Fruit fly (Drosophila melanogaster) whole organism, embryonic: ENCODE data around the gene Gs2.

Experiments used
- Asciz ChIP-seq: fragments of 200-800 bp; sonication (Bioruptor generic); optimal IDR thresholded peaks from 2 replicates; lab custom pipeline; 2017; ENCODE audit warnings: missing biosample characterization, mild to moderate bottlenecking, missing genetic modification characterization, missing genetic modification reagents
- B-H1 ChIP-seq: fragments of 200-800 bp; sonication (Bioruptor generic); IDR thresholded peaks from 3 replicates; pipeline ENCODE4 v1.3.6; 2022; ENCODE audit warnings: missing biosample characterization, missing genetic modification characterization
- CG12659 ChIP-seq: fragments of 200-800 bp; sonication (Bioruptor generic); optimal IDR thresholded peaks from 3 replicates; lab custom pipeline; 2017; ENCODE audit warnings: mild to moderate bottlenecking, missing biosample characterization, missing genetic modification reagents, missing genetic modification characterization
- CG12769 ChIP-seq: fragments of 200-800 bp; sonication (Bioruptor generic); optimal IDR thresholded peaks from 2 replicates; lab custom pipeline; 2019; ENCODE audit warnings: missing biosample characterization, mild to moderate bottlenecking, missing genetic modification characterization, moderate library complexity
- CG13424 ChIP-seq: fragments of 200-800 bp; sonication (Bioruptor generic); optimal IDR thresholded peaks from 2 replicates; lab custom pipeline; 2019; ENCODE audit warnings: missing biosample characterization, mild to moderate bottlenecking, missing genetic modification characterization, moderate library complexity
- CG13624 ChIP-seq: fragments of 200-800 bp; sonication (Bioruptor generic); optimal IDR thresholded peaks from 2 replicates; lab custom pipeline; 2016; ENCODE audit warnings: missing biosample characterization, missing genetic modification characterization
- CG14667 ChIP-seq: fragments of 200-800 bp; sonication (Bioruptor generic); IDR thresholded peaks from 2 replicates; pipeline ENCODE4 v1.3.6; 2022; ENCODE audit warnings: missing biosample characterization, missing genetic modification characterization
- CG14710 ChIP-seq: fragments of 200-800 bp; sonication (Bioruptor generic); optimal IDR thresholded peaks from 3 replicates; lab custom pipeline; 2019; ENCODE audit warnings: missing biosample characterization, mild to moderate bottlenecking, missing genetic modification characterization, moderate library complexity
- CG15479 ChIP-seq: fragments of 200-800 bp; sonication (Bioruptor generic); optimal IDR thresholded peaks from 3 replicates; lab custom pipeline; 2019; ENCODE audit warnings: missing biosample characterization, mild to moderate bottlenecking, missing genetic modification characterization, moderate library complexity
- CG15601 ChIP-seq: fragments of 200-800 bp; sonication (Bioruptor generic); optimal IDR thresholded peaks from 3 replicates; lab custom pipeline; 2019; ENCODE audit warnings: missing biosample characterization, mild to moderate bottlenecking, missing genetic modification characterization, moderate library complexity
- CG17385 ChIP-seq: fragments of 200-800 bp; sonication (Bioruptor generic); optimal IDR thresholded peaks from 3 replicates; lab custom pipeline; 2018; ENCODE audit warnings: missing biosample characterization, mild to moderate bottlenecking, missing genetic modification characterization
- CG1832 ChIP-seq: fragments of 200-800 bp; sonication (Bioruptor generic); optimal IDR thresholded peaks from 2 replicates; lab custom pipeline; 2017; ENCODE audit warnings: missing biosample characterization, mild to moderate bottlenecking, missing genetic modification characterization, inconsistent platforms
- CG3281 ChIP-seq: fragments of 200-800 bp; sonication (Bioruptor generic); optimal IDR thresholded peaks from 3 replicates; lab custom pipeline; 2017; ENCODE audit warnings: missing biosample characterization, mild to moderate bottlenecking, missing genetic modification characterization
- CG33213 ChIP-seq: fragments of 200-800 bp; sonication (Bioruptor generic); optimal IDR thresholded peaks from 3 replicates; lab custom pipeline; 2016; ENCODE audit warnings: missing biosample characterization, missing genetic modification characterization
- CG4707 ChIP-seq: fragments of 200-800 bp; sonication (Bioruptor generic); optimal IDR thresholded peaks from 2 replicates; lab custom pipeline; 2018; ENCODE audit warnings: missing biosample characterization, mild to moderate bottlenecking, missing genetic modification characterization, moderate library complexity
- CG5180 ChIP-seq: fragments of 200-800 bp; sonication (Bioruptor generic); optimal IDR thresholded peaks from 3 replicates; lab custom pipeline; 2017; ENCODE audit warnings: missing biosample characterization, missing genetic modification characterization, mild to moderate bottlenecking, moderate library complexity, missing genetic modification reagents
- CG6813 ChIP-seq: fragments of 200-800 bp; sonication (Bioruptor generic); optimal IDR thresholded peaks from 2 replicates; lab custom pipeline; 2017; ENCODE audit warnings: missing biosample characterization, missing genetic modification characterization, mild to moderate bottlenecking, moderate library complexity, missing genetic modification reagents
- CG8388 ChIP-seq: fragments of 200-800 bp; sonication (Bioruptor generic); optimal IDR thresholded peaks from 2 replicates; lab custom pipeline; 2019; ENCODE audit warnings: missing biosample characterization, mild to moderate bottlenecking, missing genetic modification characterization, moderate library complexity
- CrebB ChIP-seq: fragments of 200-800 bp; sonication (Bioruptor generic); optimal IDR thresholded peaks from 3 replicates; lab custom pipeline; 2018; ENCODE audit warnings: missing biosample characterization, mild to moderate bottlenecking, missing genetic modification characterization
- Deaf1 ChIP-seq: fragments of 200-800 bp; optimal IDR thresholded peaks from 3 replicates; lab custom pipeline; 2019; ENCODE audit warnings: missing biosample characterization, mild to moderate bottlenecking, missing genetic modification characterization, moderate library complexity
- Dll ChIP-seq: fragments of 200-800 bp; sonication (Bioruptor generic); IDR thresholded peaks from 4 replicates; pipeline ENCODE4 v1.3.6; 2022; ENCODE audit warnings: missing biosample characterization, missing genetic modification characterization; ENCODE audit not compliant: partially characterized antibody
- Dref ChIP-seq: fragments of 200-800 bp; sonication (Bioruptor generic); IDR thresholded peaks from 2 replicates; pipeline ENCODE4 v1.3.6; 2022; ENCODE audit warnings: missing biosample characterization, missing genetic modification characterization
- E2f2 ChIP-seq: fragments of 200-800 bp; sonication (Bioruptor generic); IDR thresholded peaks from 2 replicates; pipeline ENCODE4 v1.3.6; 2022; ENCODE audit warnings: missing biosample characterization, missing genetic modification characterization
- Eip74EF ChIP-seq, 2 experiments: fragments of 200-800 bp in 1 of 2; fragments of >200 bp in 1 of 2; sonication (Bioruptor generic) in 1 of 2; optimal IDR thresholded peaks; 2 replicates each; lab custom pipeline; 2017 to 2019; ENCODE audit warnings: missing biosample characterization in 2 of 2, missing genetic modification characterization in 2 of 2, mild to moderate bottlenecking in 1 of 2, moderate library complexity in 1 of 2
- Fer3 ChIP-seq: fragments of 200-800 bp; sonication (Bioruptor generic); optimal IDR thresholded peaks from 2 replicates; lab custom pipeline; 2018; ENCODE audit warnings: missing biosample characterization, mild to moderate bottlenecking, missing genetic modification characterization, moderate library complexity
- HLH4C ChIP-seq: fragments of 200-800 bp; sonication (Bioruptor generic); IDR thresholded peaks from 3 replicates; pipeline ENCODE4 v1.3.6; 2022; ENCODE audit warnings: missing biosample characterization, missing genetic modification characterization; ENCODE audit not compliant: partially characterized antibody
- HLHmδ ChIP-seq: fragments of 200-800 bp; sonication (Bioruptor generic); optimal IDR thresholded peaks from 2 replicates; lab custom pipeline; 2018; ENCODE audit warnings: missing biosample characterization, mild to moderate bottlenecking, missing genetic modification characterization, moderate library complexity
- Hr3 ChIP-seq: fragments of 200-800 bp; sonication (Bioruptor generic); optimal IDR thresholded peaks from 3 replicates; lab custom pipeline; 2016; ENCODE audit warnings: missing biosample characterization, missing genetic modification characterization
- MESR4 ChIP-seq: fragments of 200-800 bp; sonication (Bioruptor generic); optimal IDR thresholded peaks from 2 replicates; lab custom pipeline; 2018; ENCODE audit warnings: missing biosample characterization, mild to moderate bottlenecking, missing genetic modification characterization, moderate library complexity
- Spps ChIP-seq: fragments of 200-800 bp; sonication (Bioruptor generic); optimal IDR thresholded peaks from 2 replicates; lab custom pipeline; 2018; ENCODE audit warnings: missing biosample characterization, mild to moderate bottlenecking, missing genetic modification characterization
- bbx ChIP-seq: fragments of 200-800 bp; sonication (Bioruptor generic); IDR thresholded peaks from 2 replicates; pipeline ENCODE4 v1.3.6; 2022; ENCODE audit warnings: missing biosample characterization, missing genetic modification characterization; ENCODE audit not compliant: partially characterized antibody
- bcd ChIP-seq: fragments of 200-800 bp; sonication (Bioruptor generic); optimal IDR thresholded peaks from 2 replicates; lab custom pipeline; 2017; ENCODE audit warnings: missing biosample characterization, mild to moderate bottlenecking, missing genetic modification characterization
- cg ChIP-seq: fragments of 200-800 bp; sonication (Bioruptor generic); optimal IDR thresholded peaks from 3 replicates; lab custom pipeline; 2019; ENCODE audit warnings: missing biosample characterization, mild to moderate bottlenecking, missing genetic modification characterization, moderate library complexity
- h ChIP-seq: fragments of >200 bp; optimal IDR thresholded peaks from 2 replicates; lab custom pipeline; 2017
- kay ChIP-seq: fragments of 200-800 bp; sonication (Bioruptor generic); optimal IDR thresholded peaks from 2 replicates; lab custom pipeline; 2016; ENCODE audit warnings: missing biosample characterization, missing genetic modification characterization
- knrl ChIP-seq: fragments of 200-800 bp; sonication (Bioruptor generic); IDR thresholded peaks from 3 replicates; pipeline ENCODE4 v1.3.6; 2022; ENCODE audit warnings: missing biosample characterization, missing genetic modification characterization; ENCODE audit not compliant: partially characterized antibody
- maf-S ChIP-seq: fragments of 200-800 bp; sonication (Bioruptor generic); optimal IDR thresholded peaks from 2 replicates; lab custom pipeline; 2016; ENCODE audit warnings: missing biosample characterization, missing genetic modification characterization
- p53 ChIP-seq: fragments of 200-800 bp; sonication (Bioruptor generic); optimal IDR thresholded peaks from 2 replicates; lab custom pipeline; 2016; ENCODE audit warnings: missing biosample characterization, missing genetic modification characterization
- sd ChIP-seq: fragments of 200-800 bp; sonication (Bioruptor generic); optimal IDR thresholded peaks from 3 replicates; lab custom pipeline; 2018; ENCODE audit warnings: missing biosample characterization, mild to moderate bottlenecking, missing genetic modification characterization, moderate library complexity
- sens ChIP-seq: fragments of 200-800 bp; sonication (Bioruptor generic); peaks from one replicate; lab custom pipeline; 2016; ENCODE audit warnings: missing biosample characterization, missing genetic modification characterization
- sqz ChIP-seq: fragments of 200-800 bp; sonication (Bioruptor generic); optimal IDR thresholded peaks from 3 replicates; lab custom pipeline; 2018; ENCODE audit warnings: missing biosample characterization, mild to moderate bottlenecking, missing genetic modification characterization
- tio ChIP-seq: fragments of 200-800 bp; sonication (Bioruptor generic); optimal IDR thresholded peaks from 2 replicates; lab custom pipeline; 2017; ENCODE audit warnings: missing biosample characterization, missing genetic modification characterization, inconsistent platforms
- tll ChIP-seq, 2 experiments: fragments of 200-800 bp in 1 of 2; fragments of >200 bp in 1 of 2; sonication (Bioruptor generic) in 1 of 2; optimal IDR thresholded peaks; 2 replicates each; lab custom pipeline; 2017 to 2019; ENCODE audit warnings: missing biosample characterization in 2 of 2, missing genetic modification characterization in 2 of 2, mild to moderate bottlenecking in 1 of 2, moderate library complexity in 1 of 2
- tna ChIP-seq: fragments of 200-800 bp; sonication (Bioruptor generic); IDR thresholded peaks from 2 replicates; pipeline ENCODE4 v1.3.6; 2022; ENCODE audit warnings: missing biosample characterization, missing genetic modification characterization; ENCODE audit not compliant: partially characterized antibody
- unc-4 ChIP-seq: fragments of 200-800 bp; sonication (Bioruptor generic); IDR thresholded peaks from 2 replicates; pipeline ENCODE4 v1.3.6; 2022; ENCODE audit warnings: missing biosample characterization, missing genetic modification characterization; ENCODE audit not compliant: partially characterized antibody
- zen2 ChIP-seq: fragments of 200-800 bp; sonication (Bioruptor generic); IDR thresholded peaks from 3 replicates; pipeline ENCODE4 v1.3.6; 2022; ENCODE audit warnings: missing biosample characterization, missing genetic modification characterization; ENCODE audit not compliant: partially characterized antibody

The Gs2 gene

dm6 chrX:11389494-11390447 lies 32.9 kb upstream of the Gs2 start (continued):
- TF ChIP-seq Fer3 (no peak), Spps (tag; lab: Kevin White, UChicago) (no peak), knrl (peak; percentile 58), MESR4 (GFP tag; lab: Kevin White, UChicago) (peak; percentile 80), bcd (GFP tag; lab: Kevin White, UChicago) (no peak), Asciz (GFP tag; lab: Kevin White, UChicago) (peak; percentile 1), maf-S (GFP tag; lab: Kevin White, UChicago) (no peak), Dref (GFP tag; lab: Robert Waterston, UW) (peak; percentile 65), tll (GFP tag; optimal IDR thresholded peaks at IDR 0.05; lab: Kevin White, UChicago) (peak in 1 of 2 experiments; percentile 15), B-H1 (GFP tag; lab: Robert Waterston, UW) (no peak), CG6813 (no peak), CG33213 (GFP tag; lab: Kevin White, UChicago) (no peak), Hr3 (GFP tag; lab: Kevin White, UChicago) (no peak), CG4707 (no peak), CG13624 (GFP tag; lab: Kevin White, UChicago) (no peak), tio (no peak), tna (peak; percentile 88), unc-4 (GFP tag; lab: Robert Waterston, UW) (peak; percentile 62), zen2 (GFP tag; lab: Robert Waterston, UW) (peak; percentile 74), sens (GFP tag; lab: Kevin White, UChicago) (peak; percentile 54), cg (GFP tag; lab: Kevin White, UChicago) (peak; percentile 90), HLHmδ (GFP tag; lab: Kevin White, UChicago) (no peak), CG12769 (tag; lab: Kevin White, UChicago) (peak; percentile 17), E2f2 (GFP tag; lab: Robert Waterston, UW) (0 out of 2 replicates have a peak, but pooled peaks have one; percentile 15), CG3281 (GFP tag; lab: Kevin White, UChicago) (peak; percentile 5), CG14710 (tag; lab: Kevin White, UChicago) (peak; percentile 22), sqz (GFP tag; lab: Kevin White, UChicago) (peak; percentile 75), CG8388 (GFP tag; lab: Kevin White, UChicago) (no peak), CG15601 (tag; lab: Kevin White, UChicago) (no peak), CrebB (tag; lab: Kevin White, UChicago) (peak; percentile 20), HLH4C (GFP tag; lab: Robert Waterston, UW) (peak; percentile 94), Eip74EF (GFP tag; optimal IDR thresholded peaks at IDR 0.05; lab: Kevin White, UChicago) (peak in 1 of 2 experiments; percentile 45), h (lab: Kevin White, UChicago) (no peak), CG13424 (no peak), sd (tag; lab: Kevin White, UChicago) (peak; percentile 12), CG5180 (GFP tag; lab: Kevin White, UChicago) (peak; percentile 16), CG14667 (GFP tag; lab: Robert Waterston, UW) (no peak), CG15479 (GFP tag; lab: Kevin White, UChicago) (peak; percentile 13), Deaf1 (tag; lab: Kevin White, UChicago) (peak; percentile 44), kay (GFP tag; lab: Kevin White, UChicago) (no peak), p53 (GFP tag; lab: Kevin White, UChicago) (no peak), Dll (peak; percentile 79), CG1832 (peak; percentile 56), CG17385 (GFP tag; lab: Kevin White, UChicago) (peak; percentile 96), bbx (GFP tag; lab: Robert Waterston, UW) (peak; percentile 81), CG12659 (GFP tag; lab: Kevin White, UChicago) (peak; percentile 63)
